Fruit fly (Drosophila melanogaster) S2 (cell line): ENCODE data around the gene CG15336.

Source experiments
- CG8478 ChIP-seq: fragments of >200 bp; optimal IDR thresholded peaks from 2 replicates; lab custom pipeline; 2018
- CTCF ChIP-seq, 2 experiments: fragments of >200 bp; optimal IDR thresholded peaks; 2 replicates each; lab custom pipeline; 2018

Gene CG15336

dm6 chrX:8193017-8193556 is 45.3 kb downstream of the CG15336 start:
- TF ChIP-seq CG8478 (lab: Kevin White, UChicago) (no peak), CTCF (optimal IDR thresholded peaks at IDR 0.05; lab: Kevin White, UChicago) (no peak)

dm6 chrX:8194559-8194958 is 46.8 kb downstream of the CG15336 start:
- no peak for TF ChIP-seq CTCF (optimal IDR thresholded peaks at IDR 0.05; lab: Kevin White, UChicago)
- TF ChIP-seq CG8478 (lab: Kevin White, UChicago): no peak

- no peak for TF ChIP-seq CTCF (optimal IDR thresholded peaks at IDR 0.05; lab: Kevin White, UChicago)
- TF ChIP-seq CG8478 (lab: Kevin White, UChicago): no peak
Measured at dm6 chrX:8195449-8196156, 47.9 kb downstream of the CG15336 start.

- no peak for TF ChIP-seq CG8478 (lab: Kevin White, UChicago)
- TF ChIP-seq CTCF (optimal IDR thresholded peaks at IDR 0.05; lab: Kevin White, UChicago): no peak
Measured at dm6 chrX:8196157-8196526, 48.4 kb downstream of the CG15336 start.

dm6 chrX:8196598-8197228 is 49.0 kb downstream of the CG15336 start:
- TF ChIP-seq CG8478 (lab: Kevin White, UChicago) (no peak), CTCF (optimal IDR thresholded peaks at IDR 0.05; lab: Kevin White, UChicago) (no peak)
